Worm (Caenorhabditis elegans) whole organism, midembryonic: Measurements from ENCODE around the gene K07G6.1.

Experiments used
- T22C8.4 ChIP-seq: fragments of 200-800 bp; sonication (Bioruptor generic); IDR thresholded peaks from 2 replicates; pipeline ENCODE4 v1.3.6; 2022; ENCODE audit warnings: missing genetic modification characterization, missing compliant biosample characterization
- cog-1 ChIP-seq: sonication (generic microtip); optimal IDR thresholded peaks from 2 replicates; lab custom pipeline; 2016; ENCODE audit warnings: missing genetic modification characterization, missing compliant biosample characterization
- flt-1 ChIP-seq: fragments of 200-800 bp; sonication (Bioruptor generic); IDR thresholded peaks from 2 replicates; pipeline ENCODE4 v1.3.6; 2022; ENCODE audit warnings: missing genetic modification characterization, missing compliant biosample characterization
- klf-2 ChIP-seq: fragments of 200-800 bp; sonication (Bioruptor generic); conservative IDR thresholded peaks from 2 replicates; pipeline ENCODE4 v1.3.6; 2022; ENCODE audit warnings: missing genetic modification reagents, missing genetic modification characterization, missing compliant biosample characterization
- med-1 ChIP-seq: sonication (generic microtip); optimal IDR thresholded peaks from 2 replicates; lab custom pipeline; 2017; ENCODE audit warnings: missing genetic modification characterization, mild to moderate bottlenecking, missing compliant biosample characterization, antibody characterized with exemption, missing genetic modification reagents; ENCODE audit not compliant: insufficient read depth
- ref-1 ChIP-seq: fragments of 200-800 bp; sonication (Bioruptor generic); conservative IDR thresholded peaks from 2 replicates; pipeline ENCODE4 v1.3.6; 2022; ENCODE audit warnings: missing genetic modification reagents, missing genetic modification characterization, missing compliant biosample characterization
- tab-1 ChIP-seq: fragments of 200-800 bp; sonication (Bioruptor generic); IDR thresholded peaks from 2 replicates; pipeline ENCODE4 v1.3.6; 2022; ENCODE audit warnings: missing genetic modification characterization, missing compliant biosample characterization
- ztf-23 ChIP-seq: fragments of 200-800 bp; sonication (Bioruptor generic); IDR thresholded peaks from 2 replicates; pipeline ENCODE4 v1.3.6; 2022; ENCODE audit warnings: missing genetic modification reagents, missing genetic modification characterization, missing compliant biosample characterization
- ztf-29 ChIP-seq: fragments of 200-800 bp; sonication (Bioruptor generic); IDR thresholded peaks from 2 replicates; pipeline ENCODE4 v1.3.6; 2022; ENCODE audit warnings: missing genetic modification reagents, missing genetic modification characterization, missing compliant biosample characterization

ce11 chrII:1759602-1760001 lies 18.3 kb downstream of the K07G6.1 start, which contains the start of gene F36H5.18:
- no peak for TF ChIP-seq flt-1 (GFP tag; lab: Robert Waterston, UW)
- TF ChIP-seq ztf-29 (GFP tag; lab: Robert Waterston, UW): no peak
- TF ChIP-seq ztf-23: no peak
- no peak for TF ChIP-seq klf-2
- no peak for TF ChIP-seq med-1 (GFP tag; lab: Kevin White, UChicago)
- no peak for TF ChIP-seq tab-1 (GFP tag; lab: Robert Waterston, UW)
- TF ChIP-seq T22C8.4: no peak
- no peak for TF ChIP-seq cog-1 (tag; lab: Kevin White, UChicago)
- TF ChIP-seq ref-1 (GFP tag; lab: Robert Waterston, UW): no peak
